Fruit fly (Drosophila melanogaster) whole organism, embryonic: ENCODE measurements around the gene CG32483.

Source experiments
- Atf-2 ChIP-seq: fragments of 200-800 bp; sonication (Bioruptor generic); optimal IDR thresholded peaks from 2 replicates; lab custom pipeline; 2016; ENCODE audit warnings: missing biosample characterization, missing genetic modification characterization
- CG10209 ChIP-seq: fragments of 200-800 bp; sonication (Bioruptor generic); optimal IDR thresholded peaks from 3 replicates; lab custom pipeline; 2017; ENCODE audit warnings: missing biosample characterization, mild to moderate bottlenecking, missing genetic modification characterization, missing genetic modification reagents
- CG10959 ChIP-seq: fragments of 200-800 bp; sonication (Bioruptor generic); IDR thresholded peaks from 2 replicates; pipeline ENCODE4 v1.3.6; 2022; ENCODE audit warnings: missing biosample characterization, missing genetic modification characterization
- CG11723 ChIP-seq: fragments of 200-800 bp; sonication (Bioruptor generic); optimal IDR thresholded peaks from 2 replicates; lab custom pipeline; 2017; ENCODE audit warnings: missing biosample characterization, mild to moderate bottlenecking, missing genetic modification characterization
- CG12744 ChIP-seq: fragments of 200-800 bp; sonication (Bioruptor generic); optimal IDR thresholded peaks from 2 replicates; lab custom pipeline; 2016; ENCODE audit warnings: missing biosample characterization, missing genetic modification characterization
- CG13424 ChIP-seq: fragments of 200-800 bp; sonication (Bioruptor generic); optimal IDR thresholded peaks from 2 replicates; lab custom pipeline; 2019; ENCODE audit warnings: missing biosample characterization, mild to moderate bottlenecking, missing genetic modification characterization, moderate library complexity
- CG14050 ChIP-seq: fragments of 200-800 bp; sonication (Bioruptor generic); IDR thresholded peaks from 3 replicates; pipeline ENCODE4 v1.3.6; 2022; ENCODE audit warnings: missing biosample characterization, missing genetic modification characterization
- CG15601 ChIP-seq: fragments of 200-800 bp; sonication (Bioruptor generic); optimal IDR thresholded peaks from 3 replicates; lab custom pipeline; 2019; ENCODE audit warnings: missing biosample characterization, mild to moderate bottlenecking, missing genetic modification characterization, moderate library complexity
- CG16863 ChIP-seq: fragments of 200-800 bp; sonication (Bioruptor generic); optimal IDR thresholded peaks from 3 replicates; lab custom pipeline; 2016; ENCODE audit warnings: missing biosample characterization, missing genetic modification characterization
- CG17361 ChIP-seq: fragments of 200-800 bp; sonication (Bioruptor generic); IDR thresholded peaks from 3 replicates; pipeline ENCODE4 v1.3.6; 2022; ENCODE audit warnings: missing biosample characterization, missing genetic modification characterization
- CG17802 ChIP-seq: fragments of 200-800 bp; sonication (Bioruptor generic); optimal IDR thresholded peaks from 2 replicates; lab custom pipeline; 2018; ENCODE audit warnings: missing biosample characterization, mild to moderate bottlenecking, missing genetic modification characterization, moderate library complexity
- CG2875 ChIP-seq: fragments of 200-800 bp; sonication (Bioruptor generic); optimal IDR thresholded peaks from 2 replicates; lab custom pipeline; 2017; ENCODE audit warnings: missing biosample characterization, mild to moderate bottlenecking, missing genetic modification characterization, missing genetic modification reagents
- CG3838 ChIP-seq: fragments of 200-800 bp; sonication (Bioruptor generic); optimal IDR thresholded peaks from 3 replicates; lab custom pipeline; 2016; ENCODE audit warnings: missing biosample characterization, missing genetic modification characterization
- CG6791 ChIP-seq: fragments of 200-800 bp; sonication (Bioruptor generic); IDR thresholded peaks from 3 replicates; pipeline ENCODE4 v1.3.6; 2022; ENCODE audit warnings: missing biosample characterization, missing genetic modification characterization; ENCODE audit not compliant: partially characterized antibody
- CG7372 ChIP-seq: fragments of 200-800 bp; sonication (Bioruptor generic); IDR thresholded peaks from 2 replicates; pipeline ENCODE4 v1.3.6; 2022; ENCODE audit warnings: missing biosample characterization, missing genetic modification characterization
- CG7963 ChIP-seq: fragments of 200-800 bp; sonication (Bioruptor generic); IDR thresholded peaks from 3 replicates; pipeline ENCODE4 v1.3.6; 2022; ENCODE audit warnings: missing biosample characterization, missing genetic modification characterization; ENCODE audit not compliant: partially characterized antibody
- CG9817 ChIP-seq: fragments of 200-800 bp; sonication (Bioruptor generic); optimal IDR thresholded peaks from 2 replicates; lab custom pipeline; 2018; ENCODE audit warnings: missing biosample characterization, mild to moderate bottlenecking, missing genetic modification characterization, moderate library complexity
- Dip2 ChIP-seq: fragments of 200-800 bp; sonication (Bioruptor generic); IDR thresholded peaks from 2 replicates; pipeline ENCODE4 v1.3.6; 2022; ENCODE audit warnings: missing biosample characterization, missing genetic modification characterization
- E2f1 ChIP-seq: fragments of 200-800 bp; sonication (Bioruptor generic); IDR thresholded peaks from 2 replicates; pipeline ENCODE4 v1.3.6; 2022; ENCODE audit warnings: missing biosample characterization, missing genetic modification characterization
- Eip74EF ChIP-seq, 2 experiments: fragments of 200-800 bp in 1 of 2; fragments of >200 bp in 1 of 2; sonication (Bioruptor generic) in 1 of 2; optimal IDR thresholded peaks; 2 replicates each; lab custom pipeline; 2017 to 2019; ENCODE audit warnings: missing biosample characterization in 2 of 2, missing genetic modification characterization in 2 of 2, mild to moderate bottlenecking in 1 of 2, moderate library complexity in 1 of 2
- Gsc ChIP-seq: fragments of 200-800 bp; sonication (Bioruptor generic); IDR thresholded peaks from 2 replicates; pipeline ENCODE4 v1.3.6; 2022; ENCODE audit warnings: missing biosample characterization, missing genetic modification characterization
- HHEX ChIP-seq: fragments of 200-800 bp; sonication (Bioruptor generic); optimal IDR thresholded peaks from 3 replicates; lab custom pipeline; 2017; ENCODE audit warnings: missing biosample characterization, mild to moderate bottlenecking, missing genetic modification characterization, missing genetic modification reagents
- Lpt ChIP-seq: fragments of >200 bp; optimal IDR thresholded peaks from 2 replicates; lab custom pipeline; 2018; ENCODE audit warnings: missing biosample characterization, missing genetic modification characterization
- MTF-1 ChIP-seq: fragments of 200-800 bp; sonication (Bioruptor generic); optimal IDR thresholded peaks from 2 replicates; lab custom pipeline; 2018; ENCODE audit warnings: missing biosample characterization, mild to moderate bottlenecking, missing genetic modification characterization, borderline replicate concordance
- NC2α ChIP-seq: fragments of 200-800 bp; sonication (Bioruptor generic); optimal IDR thresholded peaks from 2 replicates; lab custom pipeline; 2016; ENCODE audit warnings: missing biosample characterization, missing genetic modification characterization
- Stat92E ChIP-seq, 3 experiments: fragments of >200 bp in 2 of 3; fragments of 200-800 bp in 1 of 3; sonication (Bioruptor generic) in 1 of 3; optimal IDR thresholded peaks; 2 replicates each; lab custom pipeline; 2017 to 2019; ENCODE audit warnings: missing biosample characterization in 3 of 3, missing genetic modification characterization in 3 of 3, mild to moderate bottlenecking in 1 of 3, moderate library complexity in 1 of 3
- ab ChIP-seq: fragments of 200-800 bp; sonication (Bioruptor generic); optimal IDR thresholded peaks from 2 replicates; lab custom pipeline; 2016; ENCODE audit warnings: missing biosample characterization, missing genetic modification characterization
- abd-A ChIP-seq: fragments of 200-800 bp; sonication (Bioruptor generic); optimal IDR thresholded peaks from 3 replicates; lab custom pipeline; 2019; ENCODE audit warnings: missing biosample characterization, mild to moderate bottlenecking, missing genetic modification characterization, moderate library complexity
- chn ChIP-seq: fragments of 200-800 bp; sonication (Bioruptor generic); optimal IDR thresholded peaks from 2 replicates; lab custom pipeline; 2016; ENCODE audit warnings: missing biosample characterization, missing genetic modification characterization
- cwo ChIP-seq: fragments of 200-800 bp; sonication (Bioruptor generic); optimal IDR thresholded peaks from 3 replicates; lab custom pipeline; 2017; ENCODE audit warnings: missing biosample characterization, missing genetic modification characterization, mild to moderate bottlenecking, moderate library complexity, missing genetic modification reagents
- dm ChIP-seq: fragments of 200-800 bp; sonication (Bioruptor generic); optimal IDR thresholded peaks from 3 replicates; lab custom pipeline; 2016; ENCODE audit warnings: missing biosample characterization, missing genetic modification characterization
- dmrt11E ChIP-seq: fragments of 200-800 bp; sonication (Bioruptor generic); optimal IDR thresholded peaks from 3 replicates; lab custom pipeline; 2018; ENCODE audit warnings: missing biosample characterization, mild to moderate bottlenecking, missing genetic modification characterization, moderate library complexity
- eve ChIP-seq, 2 experiments: fragments of >200 bp; optimal IDR thresholded peaks; 2 replicates each; lab custom pipeline; 2017; ENCODE audit warnings: missing biosample characterization in 2 of 2, missing genetic modification characterization in 2 of 2
- fd102C ChIP-seq: fragments of 200-800 bp; sonication (Bioruptor generic); optimal IDR thresholded peaks from 2 replicates; lab custom pipeline; 2018; ENCODE audit warnings: missing biosample characterization, mild to moderate bottlenecking, missing genetic modification characterization, moderate library complexity
- fru ChIP-seq: fragments of >200 bp; optimal IDR thresholded peaks from 2 replicates; lab custom pipeline; 2017
- gem ChIP-seq: fragments of 200-800 bp; sonication (Bioruptor generic); optimal IDR thresholded peaks from 2 replicates; lab custom pipeline; 2019; ENCODE audit warnings: missing biosample characterization, mild to moderate bottlenecking, missing genetic modification characterization, moderate library complexity
- gt ChIP-seq: fragments of 200-800 bp; sonication (Bioruptor generic); IDR thresholded peaks from 2 replicates; pipeline ENCODE4 v1.3.6; 2022; ENCODE audit warnings: missing biosample characterization, missing genetic modification characterization
- hkb ChIP-seq, 2 experiments: fragments of 200-800 bp in 1 of 2; fragments of >200 bp in 1 of 2; sonication (Bioruptor generic) in 1 of 2; IDR thresholded peaks in 1 of 2; optimal IDR thresholded peaks in 1 of 2; 2 replicates each; pipeline versions ENCODE4 v1.3.6 to Lab custom; 2017 to 2022; ENCODE audit warnings: missing biosample characterization in 1 of 2, missing genetic modification characterization in 1 of 2
- pan ChIP-seq, 4 experiments: fragments of >200 bp in 3 of 4; fragments of 200-800 bp in 1 of 4; sonication (Bioruptor generic) in 1 of 4; optimal IDR thresholded peaks in 3 of 4; IDR thresholded peaks in 1 of 4; 2 replicates each; pipeline versions ENCODE4 v1.3.6 to Lab custom; 2017 to 2022; ENCODE audit warnings: missing biosample characterization in 2 of 4, missing genetic modification characterization in 2 of 4, mixed read lengths in 1 of 4
- pum ChIP-seq: fragments of 200-800 bp; sonication (Bioruptor generic); optimal IDR thresholded peaks from 2 replicates; lab custom pipeline; 2016; ENCODE audit warnings: missing biosample characterization, missing genetic modification characterization
- repo ChIP-seq: fragments of 200-800 bp; sonication (Bioruptor generic); optimal IDR thresholded peaks from 2 replicates; lab custom pipeline; 2016; ENCODE audit warnings: missing biosample characterization, missing genetic modification characterization
- salm ChIP-seq: fragments of 200-800 bp; sonication (Bioruptor generic); optimal IDR thresholded peaks from 2 replicates; lab custom pipeline; 2018; ENCODE audit warnings: missing biosample characterization, mild to moderate bottlenecking, missing genetic modification characterization
- slp2 ChIP-seq: fragments of 200-800 bp; sonication (Bioruptor generic); optimal IDR thresholded peaks from 2 replicates; lab custom pipeline; 2016; ENCODE audit warnings: missing biosample characterization, missing genetic modification characterization
- zf30C ChIP-seq: fragments of 200-800 bp; sonication (Bioruptor generic); optimal IDR thresholded peaks from 3 replicates; lab custom pipeline; 2018; ENCODE audit warnings: missing biosample characterization, mild to moderate bottlenecking, missing genetic modification characterization

CG32483 gene

dm6 chr3L:725527-726191, 35.8 kb upstream of the CG32483 start (continued):
- TF ChIP-seq CG15601 (tag; lab: Kevin White, UChicago), result peak; percentile 69
- no peak for TF ChIP-seq CG6791
- TF ChIP-seq repo (GFP tag; lab: Kevin White, UChicago), result peak; percentile 77
- peak in 1 of 3 experiments; percentile 16 for TF ChIP-seq Stat92E (GFP tag; optimal IDR thresholded peaks at IDR 0.05; lab: Kevin White, UChicago)
- TF ChIP-seq CG12744 (GFP tag; lab: Kevin White, UChicago), result peak; percentile 64
- TF ChIP-seq NC2α (GFP tag; lab: Kevin White, UChicago), result peak; percentile 87
- peak; percentile 26 for TF ChIP-seq CG11723 (GFP tag; lab: Kevin White, UChicago)
- TF ChIP-seq pan (optimal IDR thresholded peaks at IDR 0.05; lab: Kevin White, UChicago), result no peak
- peak in 1 of 2 experiments; percentile 41 for TF ChIP-seq pan (GFP tag; optimal IDR thresholded peaks at IDR 0.05 in 1 of 2, IDR thresholded peaks at IDR 0.05 in 1 of 2)

- TF ChIP-seq Dip2, result no peak
- peak; percentile 85 for TF ChIP-seq CG11723 (GFP tag; lab: Kevin White, UChicago)
- TF ChIP-seq CG7372, result peak; percentile 77
- TF ChIP-seq MTF-1, result peak; percentile 89
- peak; percentile 87 for TF ChIP-seq CG14050 (GFP tag; lab: Robert Waterston, UW)
- TF ChIP-seq dm (GFP tag; lab: Kevin White, UChicago), result peak; percentile 90
- TF ChIP-seq hkb (optimal IDR thresholded peaks at IDR 0.05; lab: Kevin White, UChicago), result no peak
- TF ChIP-seq hkb (GFP tag; IDR thresholded peaks at IDR 0.05; lab: Robert Waterston, UW), result peak; percentile 95
- TF ChIP-seq CG16863, result peak; percentile 94
- TF ChIP-seq CG3838 (GFP tag; lab: Kevin White, UChicago), result peak; percentile 90
- peak; percentile 87 for TF ChIP-seq CG17802 (tag; lab: Kevin White, UChicago)
- TF ChIP-seq fru (lab: Kevin White, UChicago), result no peak
- peak; percentile 94 for TF ChIP-seq CG17361
- TF ChIP-seq CG10959 (GFP tag; lab: Robert Waterston, UW), result peak; percentile 98
- TF ChIP-seq CG9817, result peak; percentile 71
- TF ChIP-seq Lpt, result no peak
- TF ChIP-seq gem (tag; lab: Kevin White, UChicago), result peak; percentile 97
- peak; percentile 86 for TF ChIP-seq HHEX (GFP tag; lab: Kevin White, UChicago)
- peak; percentile 93 for TF ChIP-seq E2f1 (GFP tag; lab: Robert Waterston, UW)
- peak; percentile 92 for TF ChIP-seq gt
- peak; percentile 76 for TF ChIP-seq ab (GFP tag; lab: Kevin White, UChicago)
- TF ChIP-seq CG10209 (GFP tag; lab: Kevin White, UChicago), result peak; percentile 93
- TF ChIP-seq fd102C (GFP tag; lab: Kevin White, UChicago), result peak; percentile 95
- no peak for TF ChIP-seq zf30C
- peak in 1 of 2 experiments; percentile 91 for TF ChIP-seq Eip74EF (GFP tag; optimal IDR thresholded peaks at IDR 0.05; lab: Kevin White, UChicago)
- TF ChIP-seq CG13424, result peak; percentile 87
- no peak for TF ChIP-seq abd-A (tag; lab: Kevin White, UChicago)
- peak; percentile 96 for TF ChIP-seq slp2
- peak; percentile 96 for TF ChIP-seq Atf-2
- TF ChIP-seq CG2875 (GFP tag; lab: Kevin White, UChicago), result peak; percentile 98
- TF ChIP-seq dmrt11E (tag; lab: Kevin White, UChicago), result peak; percentile 99
- peak; percentile 88 for TF ChIP-seq Gsc
- TF ChIP-seq salm (tag; lab: Kevin White, UChicago), result peak; percentile 94
- no peak for TF ChIP-seq CG7963 (GFP tag; lab: Robert Waterston, UW)
- TF ChIP-seq pum, result peak; percentile 94
- TF ChIP-seq cwo (GFP tag; lab: Kevin White, UChicago), result peak; percentile 66
- TF ChIP-seq eve (GFP tag; optimal IDR thresholded peaks at IDR 0.05; lab: Kevin White, UChicago), result peak in 1 of 2 experiments; percentile 96
- TF ChIP-seq chn (GFP tag; lab: Kevin White, UChicago), result peak; percentile 94
Measured at dm6 chr3L:724518-725341, 34.8 kb upstream of the CG32483 start.
